Worm (Caenorhabditis elegans) whole organism, midembryonic: ENCODE results near the gene lpr-2.

ENCODE experiments used
- T22C8.4 ChIP-seq: fragments of 200-800 bp; sonication (Bioruptor generic); IDR thresholded peaks from 2 replicates; pipeline ENCODE4 v1.3.6; 2022; ENCODE audit warnings: missing genetic modification characterization, missing compliant biosample characterization
- cog-1 ChIP-seq: sonication (generic microtip); optimal IDR thresholded peaks from 2 replicates; lab custom pipeline; 2016; ENCODE audit warnings: missing genetic modification characterization, missing compliant biosample characterization
- flt-1 ChIP-seq: fragments of 200-800 bp; sonication (Bioruptor generic); IDR thresholded peaks from 2 replicates; pipeline ENCODE4 v1.3.6; 2022; ENCODE audit warnings: missing genetic modification characterization, missing compliant biosample characterization
- klf-2 ChIP-seq: fragments of 200-800 bp; sonication (Bioruptor generic); conservative IDR thresholded peaks from 2 replicates; pipeline ENCODE4 v1.3.6; 2022; ENCODE audit warnings: missing genetic modification reagents, missing genetic modification characterization, missing compliant biosample characterization
- med-1 ChIP-seq: sonication (generic microtip); optimal IDR thresholded peaks from 2 replicates; lab custom pipeline; 2017; ENCODE audit warnings: missing genetic modification characterization, mild to moderate bottlenecking, missing compliant biosample characterization, antibody characterized with exemption, missing genetic modification reagents; ENCODE audit not compliant: insufficient read depth
- ref-1 ChIP-seq: fragments of 200-800 bp; sonication (Bioruptor generic); conservative IDR thresholded peaks from 2 replicates; pipeline ENCODE4 v1.3.6; 2022; ENCODE audit warnings: missing genetic modification reagents, missing genetic modification characterization, missing compliant biosample characterization
- tab-1 ChIP-seq: fragments of 200-800 bp; sonication (Bioruptor generic); IDR thresholded peaks from 2 replicates; pipeline ENCODE4 v1.3.6; 2022; ENCODE audit warnings: missing genetic modification characterization, missing compliant biosample characterization
- ztf-23 ChIP-seq: fragments of 200-800 bp; sonication (Bioruptor generic); IDR thresholded peaks from 2 replicates; pipeline ENCODE4 v1.3.6; 2022; ENCODE audit warnings: missing genetic modification reagents, missing genetic modification characterization, missing compliant biosample characterization
- ztf-29 ChIP-seq: fragments of 200-800 bp; sonication (Bioruptor generic); IDR thresholded peaks from 2 replicates; pipeline ENCODE4 v1.3.6; 2022; ENCODE audit warnings: missing genetic modification reagents, missing genetic modification characterization, missing compliant biosample characterization

Gene lpr-2

DNA sequence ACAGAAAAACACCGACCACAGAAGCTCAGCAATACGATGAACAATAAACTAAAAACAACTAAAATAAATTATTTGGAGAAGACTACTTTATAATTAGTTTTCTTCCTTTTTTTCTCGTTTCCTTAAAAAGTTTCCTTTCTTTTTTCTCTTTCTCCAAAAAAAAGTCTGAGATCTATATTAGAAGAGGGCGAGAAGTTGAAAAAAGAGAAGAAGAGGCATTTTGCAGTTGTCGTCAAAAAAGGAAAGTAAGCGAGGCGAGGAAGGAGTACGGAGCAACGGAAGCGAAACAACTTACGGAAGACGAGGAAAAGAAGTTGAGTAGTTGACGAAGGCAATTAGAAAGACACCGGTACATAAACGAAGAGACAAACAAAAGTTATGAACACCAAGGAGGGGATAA is 16.9 kb downstream of the lpr-2 start:
- TF ChIP-seq ztf-29, result no peak
- no peak for TF ChIP-seq cog-1
- TF ChIP-seq T22C8.4 (GFP tag; lab: Robert Waterston, UW), result no peak
- no peak for TF ChIP-seq tab-1 (GFP tag; lab: Robert Waterston, UW)
- TF ChIP-seq flt-1 (GFP tag; lab: Robert Waterston, UW), result no peak
- no peak for TF ChIP-seq med-1
- no peak for TF ChIP-seq ztf-23
- no peak for TF ChIP-seq klf-2 (GFP tag; lab: Robert Waterston, UW)
- no peak for TF ChIP-seq ref-1 (GFP tag; lab: Robert Waterston, UW)

DNA sequence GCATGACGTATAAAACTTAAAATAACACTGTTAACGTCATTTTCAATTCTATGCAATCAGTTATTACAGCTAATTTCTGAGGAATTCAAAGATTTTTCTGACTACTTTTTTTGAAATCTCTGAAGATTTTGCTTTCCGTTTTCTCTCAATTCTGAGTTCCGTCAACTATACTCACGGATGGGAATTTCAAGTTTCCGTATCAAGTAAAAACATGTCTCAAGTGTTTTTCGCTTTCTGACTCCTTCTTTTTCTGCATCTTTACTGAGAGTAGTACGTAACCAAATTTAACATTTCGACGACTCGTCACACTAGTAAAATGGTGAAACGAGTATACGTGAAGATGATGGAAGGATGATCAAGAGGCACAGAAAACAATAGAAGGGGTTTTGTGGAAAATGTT is 17.8 kb downstream of the lpr-2 start:
- no peak for TF ChIP-seq flt-1 (GFP tag; lab: Robert Waterston, UW)
- TF ChIP-seq cog-1, result no peak
- TF ChIP-seq ztf-29, result no peak
- TF ChIP-seq ztf-23, result no peak
- TF ChIP-seq klf-2 (GFP tag; lab: Robert Waterston, UW), result no peak
- no peak for TF ChIP-seq T22C8.4 (GFP tag; lab: Robert Waterston, UW)

DNA sequence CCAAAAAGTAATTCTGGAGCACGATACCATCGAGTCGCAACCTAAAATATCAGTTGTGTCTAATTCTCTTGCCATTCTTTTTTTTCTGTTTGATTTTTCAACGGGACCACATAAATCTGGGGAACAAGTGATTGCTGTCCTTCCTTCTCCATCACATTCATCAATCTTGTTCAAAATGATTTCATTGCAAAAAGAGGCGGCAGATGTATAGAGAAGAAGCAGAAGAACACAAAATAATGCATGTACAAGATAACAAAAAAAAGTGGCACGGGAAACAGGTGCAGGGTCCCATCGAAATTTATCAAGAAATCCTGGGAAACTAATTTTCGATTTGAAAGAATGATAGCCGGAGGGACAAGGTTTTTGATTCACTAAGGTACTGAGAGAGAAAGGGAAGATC is 20.2 kb downstream of the lpr-2 start:
- TF ChIP-seq ref-1 (GFP tag; lab: Robert Waterston, UW) (no peak), ztf-23 (no peak), T22C8.4 (GFP tag; lab: Robert Waterston, UW) (no peak), tab-1 (GFP tag; lab: Robert Waterston, UW) (no peak), klf-2 (GFP tag; lab: Robert Waterston, UW) (no peak), ztf-29 (no peak), cog-1 (no peak), med-1 (no peak), flt-1 (GFP tag; lab: Robert Waterston, UW) (no peak)

DNA sequence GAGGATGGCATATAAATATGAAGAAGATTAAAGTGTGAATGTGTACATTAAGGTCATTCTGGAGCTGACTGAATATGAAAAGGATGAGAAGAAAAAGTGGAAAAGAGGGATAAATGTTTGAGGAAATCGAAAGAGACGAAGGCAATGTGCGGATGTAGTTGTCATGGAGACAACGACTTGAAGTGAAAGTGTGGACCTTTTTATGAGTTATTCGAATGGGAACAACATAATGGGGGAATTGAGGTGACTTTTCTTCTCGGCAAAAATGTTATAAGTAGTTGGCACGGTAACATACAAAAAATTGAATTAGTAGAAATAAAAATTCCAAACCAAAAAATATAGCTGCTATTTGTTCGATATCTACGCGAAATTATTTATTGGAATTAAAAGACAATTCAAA is 22.1 kb downstream of the lpr-2 start, which contains the start of gene dyf-18:
TSS of gene dyf-18 (minus strand) at position 101 of the 400 bp plus-strand sequence.
- no peak for TF ChIP-seq ref-1 (GFP tag; lab: Robert Waterston, UW)
- TF ChIP-seq med-1, result no peak

DNA sequence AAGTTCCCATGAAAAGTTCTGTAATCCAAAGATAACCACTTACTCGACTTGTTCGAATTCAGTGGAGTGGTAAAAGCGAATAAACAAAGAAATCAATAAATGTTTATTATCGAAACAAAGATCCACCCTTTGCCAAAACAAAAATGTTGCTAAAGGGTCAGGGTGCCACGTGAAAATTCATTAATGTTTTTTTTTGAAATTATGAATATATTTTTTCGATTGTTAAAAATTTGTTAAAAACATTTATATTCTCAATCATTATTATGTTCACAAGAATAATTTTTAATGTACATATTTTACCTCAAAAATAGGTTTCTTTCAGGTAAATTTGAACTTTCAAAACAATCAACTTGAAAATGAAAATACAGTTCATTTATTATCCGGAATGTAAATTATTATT is 24.0 kb downstream of the lpr-2 start, which contains the start of gene H01G02.4:
TSS of gene H01G02.4 (minus strand) at position 101 of the 400 bp plus-strand sequence.
- TF ChIP-seq cog-1 (no peak), ztf-23 (no peak), ztf-29 (no peak), klf-2 (GFP tag; lab: Robert Waterston, UW) (no peak), med-1 (no peak)

DNA sequence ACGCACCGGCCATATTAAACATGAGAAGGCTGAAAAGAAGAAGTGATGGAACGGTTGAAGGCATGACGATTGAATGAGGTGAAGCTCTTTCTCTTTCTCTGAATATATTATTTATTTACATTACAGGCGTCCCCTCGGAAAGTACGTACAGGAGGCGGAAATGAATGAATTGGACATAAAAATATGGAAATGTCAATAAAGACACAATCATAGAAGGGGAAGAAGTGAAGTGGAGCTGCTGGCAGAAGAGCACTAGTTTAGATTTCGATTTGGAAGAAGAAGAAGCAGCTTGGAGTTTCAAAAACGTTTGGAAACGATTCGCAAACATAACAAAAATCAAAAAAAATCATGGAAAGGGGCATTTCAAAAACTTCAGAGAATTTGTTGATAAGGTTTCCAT is 25.0 kb downstream of the lpr-2 start, which contains the start of gene H01G02.1:
TSS of gene H01G02.1 (minus strand) at position 101 of the 400 bp plus-strand sequence.
- no peak for TF ChIP-seq T22C8.4 (GFP tag; lab: Robert Waterston, UW)
- TF ChIP-seq ztf-23, result no peak
- TF ChIP-seq flt-1 (GFP tag; lab: Robert Waterston, UW), result no peak
- no peak for TF ChIP-seq med-1
- no peak for TF ChIP-seq tab-1 (GFP tag; lab: Robert Waterston, UW)
- TF ChIP-seq ztf-29, result no peak
- no peak for TF ChIP-seq klf-2 (GFP tag; lab: Robert Waterston, UW)
- TF ChIP-seq cog-1, result no peak
- no peak for TF ChIP-seq ref-1 (GFP tag; lab: Robert Waterston, UW)

DNA sequence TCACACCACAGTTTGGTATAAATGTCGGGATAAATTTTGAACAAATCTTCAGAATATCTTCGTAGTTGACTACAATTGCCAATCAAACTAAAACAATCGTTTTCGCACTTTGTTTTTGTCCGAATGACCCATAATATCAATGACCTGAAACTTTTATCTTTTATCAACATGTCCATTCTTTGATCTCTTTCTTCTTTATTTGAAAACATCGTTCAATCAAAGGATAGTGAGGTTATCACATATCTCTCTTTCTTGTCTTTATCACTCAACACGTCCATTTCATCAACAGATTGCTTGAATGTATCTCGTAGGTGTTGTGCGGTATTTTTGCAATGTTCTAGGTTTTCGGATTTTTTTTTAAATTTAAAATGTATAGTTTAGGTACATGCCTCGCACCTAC is 30.0 kb downstream of the lpr-2 start:
- TF ChIP-seq T22C8.4 (GFP tag; lab: Robert Waterston, UW), result no peak
- TF ChIP-seq flt-1 (GFP tag; lab: Robert Waterston, UW), result no peak
- TF ChIP-seq ztf-29, result no peak
- TF ChIP-seq tab-1 (GFP tag; lab: Robert Waterston, UW), result no peak
- no peak for TF ChIP-seq ref-1 (GFP tag; lab: Robert Waterston, UW)
- TF ChIP-seq klf-2 (GFP tag; lab: Robert Waterston, UW), result no peak

DNA sequence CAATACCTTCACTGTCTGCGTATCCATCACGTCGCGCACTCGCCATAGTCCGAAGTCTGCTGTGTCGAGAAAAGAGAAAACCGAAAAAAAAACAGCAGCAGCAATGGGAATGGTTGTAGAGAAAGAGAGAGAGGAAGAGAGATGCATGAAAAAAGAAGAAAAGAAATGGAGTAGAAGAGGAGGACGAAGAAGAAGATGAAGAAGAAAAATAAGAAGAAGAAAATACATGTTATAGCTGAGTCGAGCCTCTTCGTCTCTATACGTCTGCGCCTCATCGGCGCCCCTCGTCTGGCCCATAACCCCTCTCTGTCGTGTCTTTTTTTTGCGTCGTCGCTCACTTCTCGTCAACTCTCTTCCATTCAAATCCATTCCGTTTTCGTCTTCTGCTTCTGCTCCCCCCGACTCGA is 30.7 kb downstream of the lpr-2 start:
- no peak for TF ChIP-seq T22C8.4 (GFP tag; lab: Robert Waterston, UW)
- 0 out of 2 replicates have a peak, but pooled peaks have one; percentile 10 for TF ChIP-seq flt-1 (GFP tag; lab: Robert Waterston, UW)
- TF ChIP-seq cog-1, result peak; percentile 31
- no peak for TF ChIP-seq klf-2 (GFP tag; lab: Robert Waterston, UW)

DNA sequence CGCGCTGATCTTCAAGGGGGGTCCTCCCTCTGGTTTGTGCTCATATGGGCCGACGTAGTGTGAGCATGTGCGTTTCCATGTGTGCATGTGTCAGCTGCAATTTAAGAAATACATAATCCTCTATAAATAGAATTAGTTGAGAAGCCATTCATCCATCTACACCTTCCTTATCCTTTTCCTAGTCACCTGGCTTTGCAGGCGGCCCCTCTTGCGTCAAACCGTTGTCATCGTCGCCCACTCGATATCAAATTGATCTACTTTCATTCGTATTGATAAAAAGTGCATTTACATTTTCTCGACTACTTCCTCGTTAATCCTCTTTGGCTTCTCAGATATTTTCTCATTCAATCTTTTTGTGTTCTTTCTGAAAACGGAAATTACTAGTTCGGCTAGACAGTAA is 33.0 kb downstream of the lpr-2 start:
- TF ChIP-seq ztf-29 (no peak), ztf-23 (no peak), T22C8.4 (GFP tag; lab: Robert Waterston, UW) (no peak), cog-1 (no peak), klf-2 (GFP tag; lab: Robert Waterston, UW) (no peak), med-1 (no peak), tab-1 (GFP tag; lab: Robert Waterston, UW) (no peak), flt-1 (GFP tag; lab: Robert Waterston, UW) (no peak), ref-1 (GFP tag; lab: Robert Waterston, UW) (no peak)

DNA sequence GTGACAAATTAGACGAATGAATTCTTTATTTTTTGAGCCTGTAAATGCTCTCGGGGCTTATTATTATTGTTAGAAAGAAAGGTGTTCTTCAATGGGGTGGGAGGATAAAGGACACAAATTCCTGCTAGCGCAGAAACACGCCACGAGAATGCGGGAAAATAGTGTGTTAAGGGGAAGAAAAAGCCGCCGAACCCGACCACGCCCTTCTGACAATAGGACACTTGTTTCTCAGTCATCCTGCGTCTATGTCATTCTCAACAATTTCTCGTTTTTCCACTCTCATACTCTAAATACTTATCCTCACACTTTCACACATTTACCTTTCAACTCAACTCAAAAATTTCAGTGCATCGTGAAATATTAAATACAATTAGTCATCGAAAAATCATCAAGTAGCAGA is 34.9 kb downstream of the lpr-2 start, which contains the start of gene M117.1:
TSS of gene M117.1 (plus strand) at position 347 of the 400 bp plus-strand sequence.
- TF ChIP-seq T22C8.4 (GFP tag; lab: Robert Waterston, UW) (no peak), klf-2 (GFP tag; lab: Robert Waterston, UW) (no peak), med-1 (no peak), ztf-23 (no peak), cog-1 (no peak), ztf-29 (no peak), ref-1 (GFP tag; lab: Robert Waterston, UW) (no peak), tab-1 (GFP tag; lab: Robert Waterston, UW) (no peak), flt-1 (GFP tag; lab: Robert Waterston, UW) (no peak)
